Worm (Caenorhabditis elegans) whole organism, early embryonic: ENCODE results near the gene F57H12.5.

Experiments
- B0310.2 ChIP-seq: sonication (generic microtip); optimal IDR thresholded peaks from 2 replicates; lab custom pipeline; 2016; ENCODE audit warnings: mild to moderate bottlenecking, missing genetic modification characterization, missing compliant biosample characterization
- F13C5.2 ChIP-seq: sonication (generic microtip); optimal IDR thresholded peaks from 2 replicates; lab custom pipeline; 2017; ENCODE audit warnings: mild to moderate bottlenecking, missing genetic modification characterization, inconsistent platforms, missing compliant biosample characterization
- aly-1 ChIP-seq: sonication (generic microtip); optimal IDR thresholded peaks from 2 replicates; lab custom pipeline; 2016; ENCODE audit warnings: missing genetic modification characterization, missing compliant biosample characterization
- ama-1 ChIP-seq: fragments of 150-350 bp; optimal IDR thresholded peaks from 2 replicates; lab custom pipeline; 2014
- ceh-36 ChIP-seq: sonication (generic microtip); optimal IDR thresholded peaks from 2 replicates; lab custom pipeline; 2016; ENCODE audit warnings: missing genetic modification characterization, inconsistent platforms, missing compliant biosample characterization
- flt-1 ChIP-seq: fragments of 200-800 bp; sonication (Bioruptor generic); IDR thresholded peaks from 2 replicates; pipeline ENCODE4 v1.3.6; 2022; ENCODE audit warnings: missing genetic modification characterization, missing compliant biosample characterization
- hmbx-1 ChIP-seq: sonication (generic microtip); optimal IDR thresholded peaks from 2 replicates; lab custom pipeline; 2016; ENCODE audit warnings: mild to moderate bottlenecking, missing genetic modification characterization, missing compliant biosample characterization
- hnd-1 ChIP-seq: sonication (generic microtip); optimal IDR thresholded peaks from 2 replicates; lab custom pipeline; 2016; ENCODE audit warnings: missing genetic modification characterization, missing compliant biosample characterization
- scrt-1 ChIP-seq: fragments of 200-800 bp; sonication (Bioruptor generic); IDR thresholded peaks from 2 replicates; pipeline ENCODE4 v1.3.6; 2022; ENCODE audit warnings: missing genetic modification characterization, missing compliant biosample characterization
- sea-1 ChIP-seq: fragments of 200-800 bp; sonication (Bioruptor generic); conservative IDR thresholded peaks from 2 replicates; pipeline ENCODE4 v1.3.6; 2022; ENCODE audit warnings: missing genetic modification characterization, missing compliant biosample characterization
- tbx-11 ChIP-seq: fragments of 200-800 bp; sonication (Bioruptor generic); IDR thresholded peaks from 2 replicates; pipeline ENCODE4 v1.3.6; 2022; ENCODE audit warnings: missing genetic modification characterization, missing compliant biosample characterization
- tbx-37 ChIP-seq: fragments of 200-800 bp; sonication (Bioruptor generic); conservative IDR thresholded peaks from 2 replicates; pipeline ENCODE4 v1.3.6; 2022; ENCODE audit warnings: missing genetic modification reagents, missing genetic modification characterization, missing compliant biosample characterization
- tra-4 ChIP-seq: sonication (generic microtip); optimal IDR thresholded peaks from 2 replicates; lab custom pipeline; 2017; ENCODE audit warnings: missing genetic modification characterization, missing compliant biosample characterization

ce11 chrIV:7938834-7939233 lies 28.3 kb upstream of the F57H12.5 start, which contains the start of gene F20D12.7:
- no peak for TF ChIP-seq B0310.2 (tag; lab: Kevin White, UChicago)
- no peak for TF ChIP-seq ama-1 (lab: Kevin White, UChicago)
- TF ChIP-seq flt-1 (GFP tag; lab: Robert Waterston, UW), result no peak
- no peak for TF ChIP-seq tbx-11 (GFP tag; lab: Robert Waterston, UW)
- no peak for TF ChIP-seq tra-4 (tag; lab: Kevin White, UChicago)
- TF ChIP-seq sea-1 (GFP tag; lab: Robert Waterston, UW), result no peak
- TF ChIP-seq ceh-36, result no peak
- no peak for TF ChIP-seq hmbx-1 (tag; lab: Kevin White, UChicago)
- no peak for TF ChIP-seq hnd-1 (tag; lab: Kevin White, UChicago)
- no peak for TF ChIP-seq aly-1 (tag; lab: Kevin White, UChicago)
- TF ChIP-seq scrt-1 (GFP tag; lab: Robert Waterston, UW), result no peak
- no peak for TF ChIP-seq tbx-37 (GFP tag; lab: Robert Waterston, UW)
- no peak for TF ChIP-seq F13C5.2 (tag; lab: Kevin White, UChicago)
